Fruit fly (Drosophila melanogaster) whole organism, wandering third instar larva: ENCODE measurements around the gene MED25.

Experiments
- Abd-B ChIP-seq: fragments of >200 bp; optimal IDR thresholded peaks from 2 replicates; lab custom pipeline; 2017; ENCODE audit warnings: missing biosample characterization, missing genetic modification characterization
- CG32264 ChIP-seq: fragments of 200-800 bp; sonication (Bioruptor generic); optimal IDR thresholded peaks from 2 replicates; lab custom pipeline; 2016; ENCODE audit warnings: missing biosample characterization, missing genetic modification characterization
- Dfd ChIP-seq: fragments of >200 bp; optimal IDR thresholded peaks from 2 replicates; lab custom pipeline; 2017; ENCODE audit warnings: missing biosample characterization, missing genetic modification characterization
- Dif ChIP-seq: fragments of 200-275, 200-300 bp; sonication (Bioruptor generic); optimal IDR thresholded peaks from 2 replicates; lab custom pipeline; 2018; ENCODE audit warnings: missing biosample characterization, missing genetic modification characterization; ENCODE audit not compliant: partially characterized antibody
- HLH106 ChIP-seq: fragments of 200-800 bp; optimal IDR thresholded peaks from 3 replicates; lab custom pipeline; 2019; ENCODE audit warnings: missing biosample characterization, mild to moderate bottlenecking, missing genetic modification characterization, moderate library complexity
- Hnf4 ChIP-seq: fragments of 200-800 bp; sonication (Bioruptor generic); optimal IDR thresholded peaks from 2 replicates; lab custom pipeline; 2016; ENCODE audit warnings: missing biosample characterization, mild to moderate bottlenecking, missing genetic modification characterization
- Hr78 ChIP-seq: fragments of >200 bp; optimal IDR thresholded peaks from 2 replicates; lab custom pipeline; 2017; ENCODE audit warnings: missing biosample characterization, missing genetic modification characterization
- Hr83 ChIP-seq: fragments of 200-300 bp; sonication (Bioruptor generic); optimal IDR thresholded peaks from 2 replicates; lab custom pipeline; 2016; ENCODE audit warnings: missing biosample characterization, mild to moderate bottlenecking, missing genetic modification characterization, moderate library complexity; ENCODE audit not compliant: poor library complexity, severe bottlenecking
- Jra ChIP-seq: sonication (Bioruptor generic); optimal IDR thresholded peaks from 2 replicates; lab custom pipeline; 2016; ENCODE audit warnings: missing biosample characterization, missing genetic modification characterization
- Myc ChIP-seq: fragments of >200 bp; optimal IDR thresholded peaks from 2 replicates; lab custom pipeline; 2017
- N ChIP-seq: fragments of >200 bp; optimal IDR thresholded peaks from 2 replicates; lab custom pipeline; 2018; ENCODE audit warnings: missing biosample characterization, missing external identifiers, missing genetic modification characterization
- OdsH ChIP-seq: fragments of 200-800 bp; sonication (Bioruptor generic); optimal IDR thresholded peaks from 2 replicates; lab custom pipeline; 2016; ENCODE audit warnings: missing biosample characterization, mild to moderate bottlenecking, missing genetic modification characterization
- Rel ChIP-seq, 2 experiments: fragments of 200-800 bp; sonication (Bioruptor generic) in 1 of 2; optimal IDR thresholded peaks; 2 replicates in 1 of 2; 3 replicates in 1 of 2; lab custom pipeline; 2016 to 2019; ENCODE audit warnings: mild to moderate bottlenecking in 2 of 2, missing biosample characterization in 2 of 2, missing genetic modification characterization in 2 of 2, moderate library complexity in 1 of 2
- Sp1 ChIP-seq: fragments of 200-800 bp; sonication (Bioruptor generic); optimal IDR thresholded peaks from 3 replicates; lab custom pipeline; 2019; ENCODE audit warnings: missing biosample characterization, mild to moderate bottlenecking, missing genetic modification characterization, moderate library complexity
- br ChIP-seq: fragments of 200-800 bp; sonication (Bioruptor generic); optimal IDR thresholded peaks from 2 replicates; lab custom pipeline; 2016; ENCODE audit warnings: missing biosample characterization, missing genetic modification characterization
- brk ChIP-seq: fragments of 200-800 bp; sonication (Bioruptor generic); optimal IDR thresholded peaks from 2 replicates; lab custom pipeline; 2016; ENCODE audit warnings: missing biosample characterization, mild to moderate bottlenecking, missing genetic modification characterization
- dmrt93B ChIP-seq: fragments of 200-800 bp; sonication (Bioruptor generic); optimal IDR thresholded peaks from 2 replicates; lab custom pipeline; 2018; ENCODE audit warnings: missing biosample characterization, mild to moderate bottlenecking, missing genetic modification characterization
- dsf ChIP-seq: sonication (Bioruptor generic); optimal IDR thresholded peaks from 2 replicates; lab custom pipeline; 2016; ENCODE audit warnings: missing biosample characterization, missing genetic modification characterization, borderline replicate concordance
- foxo ChIP-seq, 2 experiments: fragments of 200-800 bp; sonication (Bioruptor generic); optimal IDR thresholded peaks; 2 replicates in 1 of 2; 3 replicates in 1 of 2; lab custom pipeline; 2016 to 2017; ENCODE audit warnings: missing biosample characterization in 2 of 2, missing genetic modification characterization in 2 of 2
- h ChIP-seq: fragments of 200-800 bp; sonication (Bioruptor generic); optimal IDR thresholded peaks from 3 replicates; lab custom pipeline; 2016; ENCODE audit warnings: missing biosample characterization, mild to moderate bottlenecking, missing genetic modification characterization
- jim ChIP-seq: fragments of 175-275, 200-325 bp; sonication (Bioruptor generic); optimal IDR thresholded peaks from 2 replicates; lab custom pipeline; 2016; ENCODE audit warnings: missing biosample characterization, mild to moderate bottlenecking, missing genetic modification characterization
- lola ChIP-seq: fragments of >200 bp; optimal IDR thresholded peaks from 2 replicates; lab custom pipeline; 2017; ENCODE audit warnings: missing biosample characterization, missing genetic modification characterization
- pan ChIP-seq: fragments of >200 bp; optimal IDR thresholded peaks from 2 replicates; lab custom pipeline; 2017
- rgr ChIP-seq: fragments of 200-800 bp; sonication (Bioruptor generic); optimal IDR thresholded peaks from 3 replicates; lab custom pipeline; 2016; ENCODE audit warnings: missing biosample characterization, mild to moderate bottlenecking, missing genetic modification characterization
- sage ChIP-seq: fragments of 200-800 bp; sonication (Bioruptor generic); optimal IDR thresholded peaks from 2 replicates; lab custom pipeline; 2016; ENCODE audit warnings: missing biosample characterization, mild to moderate bottlenecking, missing genetic modification characterization
- sv ChIP-seq: fragments of 200-800 bp; sonication (Bioruptor generic); optimal IDR thresholded peaks from 3 replicates; lab custom pipeline; 2016; ENCODE audit warnings: missing biosample characterization, missing genetic modification characterization

MED25 gene

DNA sequence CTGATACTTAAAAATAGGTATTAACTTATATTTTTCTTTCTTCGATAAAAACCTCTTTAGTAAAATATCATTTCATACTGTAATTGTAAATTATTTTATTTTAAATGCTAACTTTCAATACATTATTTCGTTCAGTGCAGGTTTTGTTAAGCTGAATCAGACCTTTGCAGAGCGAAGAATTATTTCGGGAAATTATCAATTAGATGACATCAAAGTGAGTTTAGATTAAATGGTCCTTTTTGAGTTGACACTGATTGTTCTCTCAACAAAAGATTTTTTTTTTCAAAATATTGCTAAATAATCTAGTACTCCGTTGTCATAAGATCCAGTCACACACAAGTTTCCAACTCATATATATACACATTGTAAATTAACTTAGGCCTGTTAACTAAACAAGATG, 33.7 kb downstream of the MED25 start, which contains the start of the genes CG33934 and Indy-2:
CG33934 (plus strand) TSS at position 301 of the 400 bp plus-strand sequence.
Indy-2 (plus strand) TSS at position 301 of the 400 bp plus-strand sequence.
- no peak for TF ChIP-seq br (GFP tag; lab: Kevin White, UChicago)
- no peak for TF ChIP-seq Hr83 (GFP tag; lab: Kevin White, UChicago)
- no peak for TF ChIP-seq Dif
- no peak for TF ChIP-seq pan
- TF ChIP-seq dmrt93B (GFP tag; lab: Kevin White, UChicago) = no peak
- TF ChIP-seq N (GFP tag; lab: Kevin White, UChicago) = no peak
- TF ChIP-seq Sp1 (GFP tag; lab: Kevin White, UChicago) = no peak
- TF ChIP-seq OdsH = no peak

DNA sequence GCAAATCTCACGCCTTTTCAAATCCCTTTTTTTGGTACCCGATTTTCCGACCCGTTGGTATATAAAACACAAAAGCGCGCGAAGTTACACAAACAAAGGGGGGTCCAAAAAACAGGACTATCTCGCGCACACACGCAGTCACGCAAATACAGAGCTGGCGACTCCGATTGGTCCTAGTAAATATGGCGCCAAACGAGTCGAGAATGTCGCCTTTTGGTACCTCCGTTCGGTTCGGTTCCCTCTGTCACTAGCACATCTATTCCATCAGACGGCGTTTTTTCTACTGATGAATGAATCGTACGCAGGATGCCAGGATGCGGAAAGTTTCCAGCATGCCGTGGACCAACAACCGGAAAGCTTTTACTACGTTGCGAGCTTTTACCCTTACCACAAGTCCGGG, 47.1 kb downstream of the MED25 start, which contains the start of gene CG17193:
CG17193 (minus strand) TSS at position 289 of the 400 bp plus-strand sequence.
- TF ChIP-seq Hr83 (GFP tag; lab: Kevin White, UChicago) (no peak), jim (GFP tag; lab: Kevin White, UChicago) (no peak), HLH106 (tag; lab: Kevin White, UChicago) (no peak), sv (no peak), Dfd (GFP tag; lab: Kevin White, UChicago) (no peak), lola (GFP tag; lab: Kevin White, UChicago) (no peak), Hr78 (GFP tag; lab: Kevin White, UChicago) (no peak)

- TF ChIP-seq brk (GFP tag; lab: Kevin White, UChicago) (no peak), foxo (GFP tag; optimal IDR thresholded peaks at IDR 0.05; lab: Kevin White, UChicago) (peak in 1 of 2 experiments; percentile 23)
Measured at dm6 chr3R:20057501-20057900, 48.8 kb downstream of the MED25 start, which contains the start of gene mdlc. mdlc (plus strand) TSS chr3R:20057748.

dm6 chr3R:20058960-20059359, 50.2 kb downstream of the MED25 start:
- TF ChIP-seq h (GFP tag; lab: Kevin White, UChicago) (no peak), Sp1 (GFP tag; lab: Kevin White, UChicago) (no peak), lola (GFP tag; lab: Kevin White, UChicago) (no peak), rgr (GFP tag; lab: Kevin White, UChicago) (no peak), dsf (no peak), Myc (lab: Kevin White, UChicago) (no peak), Dif (no peak), foxo (GFP tag; optimal IDR thresholded peaks at IDR 0.05; lab: Kevin White, UChicago) (no peak), sage (GFP tag; lab: Kevin White, UChicago) (no peak), Hnf4 (GFP tag; lab: Kevin White, UChicago) (no peak), Rel (GFP tag; optimal IDR thresholded peaks at IDR 0.05; lab: Kevin White, UChicago) (no peak), Rel (tag; optimal IDR thresholded peaks at IDR 0.05; lab: Kevin White, UChicago) (no peak), Abd-B (GFP tag; lab: Kevin White, UChicago) (no peak), jim (GFP tag; lab: Kevin White, UChicago) (no peak), Hr83 (GFP tag; lab: Kevin White, UChicago) (no peak)
- TF ChIP-seq, all 38 proteins: peak for 0

dm6 chr3R:20059650-20060049, 50.9 kb downstream of the MED25 start, which contains the start of gene CG4390:
CG4390 (minus strand) TSS chr3R:20059750.
- TF ChIP-seq CG32264 (no peak), sv (no peak), Rel (GFP tag; optimal IDR thresholded peaks at IDR 0.05; lab: Kevin White, UChicago) (no peak), Rel (tag; optimal IDR thresholded peaks at IDR 0.05; lab: Kevin White, UChicago) (no peak), Jra (GFP tag; lab: Kevin White, UChicago) (no peak), br (GFP tag; lab: Kevin White, UChicago) (no peak)
